Worm (Caenorhabditis elegans) whole organism, dauer: Measurements from ENCODE around the gene srh-45.

ENCODE experiments used
- unc-62 ChIP-seq: sonication (generic microtip); optimal IDR thresholded peaks from 2 replicates; lab custom pipeline; 2017; ENCODE audit warnings: missing biosample characterization, missing genetic modification reagents, missing genetic modification characterization

The srh-45 gene

DNA sequence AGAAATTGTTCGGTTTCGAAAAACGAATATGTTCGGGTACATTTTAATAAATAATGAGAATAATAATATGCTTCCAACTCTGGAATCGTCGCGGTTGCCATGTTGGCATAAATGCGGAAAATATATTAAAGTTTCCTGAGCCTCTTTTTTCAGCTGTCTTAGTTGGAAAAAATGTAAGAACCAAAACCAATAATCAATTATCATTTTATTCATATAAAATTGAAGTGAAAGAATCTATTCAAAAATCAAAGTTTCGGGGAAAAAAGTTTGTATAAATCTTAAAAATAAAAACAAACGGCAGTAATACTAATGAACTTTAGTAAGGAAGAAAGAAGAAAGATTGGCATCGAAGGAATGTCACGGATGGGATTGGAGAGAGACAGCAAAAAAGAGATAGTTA lies at the start of gene srh-45:
Gene srh-45, minus strand, starts transcription at position 101 of the 400 bp plus-strand sequence.
- no peak for TF ChIP-seq unc-62 (GFP tag; lab: Kevin White, UChicago)

DNA sequence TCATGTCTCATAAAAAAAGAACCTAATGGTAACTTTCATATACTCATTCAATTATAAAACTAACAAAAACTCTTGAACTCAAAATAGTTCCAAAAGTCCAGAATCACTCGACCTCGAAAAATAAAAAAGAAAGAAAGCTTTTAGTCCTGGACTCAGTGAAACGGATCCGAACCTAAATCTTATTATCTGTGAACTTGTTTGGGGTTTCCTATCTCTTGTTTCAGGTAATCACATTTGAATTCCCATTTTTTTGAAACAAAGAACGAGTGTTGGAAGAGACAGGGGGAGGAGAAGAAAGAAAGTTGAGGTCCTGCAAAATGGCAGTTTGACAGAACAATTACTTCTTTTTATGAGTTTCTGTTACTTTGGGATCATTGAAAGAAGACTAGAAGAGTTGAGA lies 49.5 kb upstream of the srh-45 start:
- TF ChIP-seq unc-62 (GFP tag; lab: Kevin White, UChicago), result no peak

DNA sequence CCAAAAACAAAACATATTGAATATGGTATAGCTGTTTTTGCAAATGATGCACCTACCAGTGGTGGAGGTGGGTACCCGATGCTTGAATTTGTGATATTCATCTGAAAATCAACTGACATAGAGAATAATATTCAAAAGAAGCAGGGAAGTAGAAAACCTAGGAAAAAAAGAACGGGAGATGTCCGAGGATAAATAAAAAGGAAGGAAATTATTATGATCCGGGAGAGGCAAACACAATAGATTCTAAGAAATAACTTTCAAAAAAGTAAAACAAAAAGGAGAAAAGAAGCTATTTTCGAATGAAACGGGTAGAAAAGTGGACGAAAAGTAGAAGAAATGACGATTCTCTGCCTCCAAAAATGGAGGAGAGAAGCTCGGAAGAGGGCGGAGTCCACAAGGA lies 48.1 kb upstream of the srh-45 start, which contains the start of gene npr-25:
Gene npr-25, minus strand, starts transcription at position 101 of the 400 bp plus-strand sequence.
- no peak for TF ChIP-seq unc-62 (GFP tag; lab: Kevin White, UChicago)

DNA sequence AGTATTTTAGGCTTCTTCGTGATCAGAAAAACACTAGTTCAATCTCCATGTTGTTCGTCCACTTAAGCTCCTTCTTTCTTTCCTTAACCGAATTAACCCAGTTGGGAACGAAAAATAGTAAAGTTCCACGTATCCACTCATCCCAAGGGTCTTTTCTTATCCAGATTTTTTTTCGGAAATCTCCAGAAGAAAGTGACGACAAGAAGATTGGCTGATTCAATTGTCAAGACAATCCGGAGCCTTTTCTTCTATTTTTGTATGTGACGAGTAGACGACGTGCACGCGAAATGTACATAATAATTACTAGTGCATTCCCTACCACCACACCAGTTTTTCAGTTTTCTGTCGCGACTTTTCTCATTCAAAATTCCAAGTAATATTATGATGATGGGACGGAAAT lies 46.5 kb upstream of the srh-45 start:
- no peak for TF ChIP-seq unc-62 (GFP tag; lab: Kevin White, UChicago)

DNA sequence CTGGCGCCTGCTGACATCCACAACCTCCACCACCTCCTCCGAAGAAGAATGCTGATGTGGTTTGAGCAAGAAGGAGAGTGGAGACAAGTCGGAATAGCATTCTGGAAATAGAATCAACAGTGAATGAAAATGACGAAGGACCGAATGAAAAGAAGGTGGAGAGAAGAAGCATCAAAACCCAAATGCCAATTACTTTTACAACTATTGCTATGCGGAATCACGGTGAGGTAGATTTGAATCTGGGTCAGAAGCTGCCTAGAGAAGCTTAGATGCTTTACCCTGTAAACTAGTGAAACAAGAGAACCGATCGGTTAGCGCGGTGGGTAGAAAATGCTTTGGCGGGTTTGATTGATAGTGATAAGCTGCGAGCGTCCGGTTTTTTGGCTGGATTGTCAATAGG lies 42.1 kb upstream of the srh-45 start, which contains the start of gene grl-7:
Gene grl-7, minus strand, starts transcription at position 101 of the 400 bp plus-strand sequence.
- no peak for TF ChIP-seq unc-62 (GFP tag; lab: Kevin White, UChicago)

DNA sequence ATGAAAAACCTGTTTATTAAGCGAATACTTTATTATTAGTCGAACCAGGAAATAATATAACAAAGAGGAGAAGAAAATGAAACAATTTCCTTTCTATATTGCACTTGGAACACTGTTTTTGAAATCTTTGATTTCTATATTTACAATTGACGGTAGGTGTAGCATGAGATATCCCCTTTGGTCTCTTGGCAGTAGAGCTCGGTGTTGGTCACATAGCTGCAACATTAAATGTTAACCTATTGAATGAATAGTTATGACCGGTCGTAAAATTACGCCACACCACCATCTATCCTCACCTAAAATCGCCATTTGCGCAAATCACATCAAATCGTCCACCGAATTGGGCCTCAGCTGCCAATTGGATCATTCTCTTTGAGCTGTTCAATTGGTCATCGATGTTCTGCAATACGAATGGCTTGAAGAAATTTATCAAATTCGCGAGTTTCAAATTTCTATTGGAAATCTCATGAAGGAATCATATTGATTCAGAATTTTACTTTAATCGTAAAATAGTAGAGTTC lies 40.1 kb upstream of the srh-45 start:
- TF ChIP-seq unc-62 (GFP tag; lab: Kevin White, UChicago), result no peak

DNA sequence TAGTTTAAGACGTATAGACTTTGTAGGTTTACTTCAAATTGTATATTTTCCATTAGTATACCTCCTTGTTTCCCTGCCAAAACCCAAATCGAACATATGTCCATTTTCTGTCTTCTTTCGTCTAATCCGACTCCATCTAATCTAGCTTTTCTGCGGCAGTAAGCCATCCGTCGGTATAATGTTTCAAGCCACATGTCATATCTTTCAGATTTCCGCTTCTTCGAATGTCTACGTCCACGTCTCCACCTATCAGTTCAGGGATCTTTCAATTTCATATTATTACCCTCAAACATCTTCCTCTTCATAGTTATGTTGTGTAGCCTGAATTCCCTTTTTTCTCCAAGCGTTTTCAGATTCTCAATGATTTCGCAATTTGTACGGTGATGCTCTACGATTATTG lies 39.3 kb upstream of the srh-45 start:
- no peak for TF ChIP-seq unc-62 (GFP tag; lab: Kevin White, UChicago)

DNA sequence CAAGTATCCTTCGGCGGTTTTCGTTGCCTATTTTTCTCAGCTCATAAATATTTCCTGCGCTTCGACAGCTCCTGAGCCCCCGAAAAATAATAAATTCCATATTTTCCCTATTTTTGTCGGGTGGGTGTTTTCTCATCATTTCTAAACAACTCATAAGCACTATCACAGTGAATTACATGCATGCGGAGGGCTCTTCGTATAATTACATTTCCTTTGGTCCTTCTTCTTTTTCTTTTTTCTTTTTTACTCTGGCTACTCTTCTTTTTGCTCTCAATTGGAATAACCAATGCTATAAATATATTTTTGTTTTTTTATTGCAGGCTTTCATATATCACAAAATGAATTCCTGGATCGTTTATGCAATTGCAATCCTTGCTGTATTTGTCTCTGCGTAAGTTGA lies 37.1 kb upstream of the srh-45 start, which contains the start of gene T02E9.5:
Gene T02E9.5, plus strand, starts transcription at position 321 of the 400 bp plus-strand sequence.
- TF ChIP-seq unc-62 (GFP tag; lab: Kevin White, UChicago), result no peak

DNA sequence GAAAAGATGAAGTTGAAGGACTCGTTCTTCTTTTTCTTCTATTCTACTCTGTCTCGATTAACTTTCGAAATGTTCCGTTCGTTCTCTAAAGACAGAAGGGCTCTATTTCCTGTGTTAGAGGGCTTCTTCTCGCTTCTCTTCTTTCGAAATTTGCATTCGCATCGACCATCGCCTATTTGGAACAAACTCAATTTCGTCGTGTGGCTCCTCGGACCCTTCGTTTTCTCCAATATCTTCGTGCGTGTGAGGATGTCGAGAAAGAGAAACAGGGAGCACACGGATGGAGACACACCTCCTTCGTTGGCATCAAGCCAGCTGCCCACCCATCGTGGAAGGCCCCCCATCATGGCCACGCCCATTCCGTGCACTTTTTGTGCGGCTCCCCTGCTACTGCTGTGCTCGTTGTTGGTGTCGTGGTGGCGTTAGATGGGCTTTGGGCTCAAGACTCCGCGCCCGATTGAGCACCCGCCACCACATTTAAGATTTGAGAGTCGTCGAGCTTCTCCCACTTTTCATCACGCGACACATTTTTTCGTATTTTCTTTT lies 36.4 kb upstream of the srh-45 start:
- TF ChIP-seq unc-62 (GFP tag; lab: Kevin White, UChicago), result no peak

DNA sequence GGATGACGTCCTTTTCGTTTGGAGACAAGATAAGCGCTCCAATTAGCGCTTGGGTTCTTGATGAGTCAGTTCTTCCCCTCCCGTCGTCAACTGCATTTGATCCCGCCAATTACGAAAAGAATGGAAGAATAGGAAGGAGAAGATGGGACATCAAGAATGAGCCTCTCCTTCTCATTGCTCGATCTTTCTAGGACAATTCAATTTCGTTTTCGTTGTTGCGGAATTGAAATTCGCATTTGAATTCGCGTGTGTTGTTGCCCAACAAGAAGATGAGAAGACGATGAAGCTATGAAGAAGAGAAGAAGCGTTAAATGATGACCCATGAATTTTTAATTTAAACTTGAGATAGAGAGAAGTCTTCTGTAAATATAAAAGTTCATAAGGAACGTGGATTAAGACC lies 32.1 kb upstream of the srh-45 start:
- no peak for TF ChIP-seq unc-62 (GFP tag; lab: Kevin White, UChicago)

DNA sequence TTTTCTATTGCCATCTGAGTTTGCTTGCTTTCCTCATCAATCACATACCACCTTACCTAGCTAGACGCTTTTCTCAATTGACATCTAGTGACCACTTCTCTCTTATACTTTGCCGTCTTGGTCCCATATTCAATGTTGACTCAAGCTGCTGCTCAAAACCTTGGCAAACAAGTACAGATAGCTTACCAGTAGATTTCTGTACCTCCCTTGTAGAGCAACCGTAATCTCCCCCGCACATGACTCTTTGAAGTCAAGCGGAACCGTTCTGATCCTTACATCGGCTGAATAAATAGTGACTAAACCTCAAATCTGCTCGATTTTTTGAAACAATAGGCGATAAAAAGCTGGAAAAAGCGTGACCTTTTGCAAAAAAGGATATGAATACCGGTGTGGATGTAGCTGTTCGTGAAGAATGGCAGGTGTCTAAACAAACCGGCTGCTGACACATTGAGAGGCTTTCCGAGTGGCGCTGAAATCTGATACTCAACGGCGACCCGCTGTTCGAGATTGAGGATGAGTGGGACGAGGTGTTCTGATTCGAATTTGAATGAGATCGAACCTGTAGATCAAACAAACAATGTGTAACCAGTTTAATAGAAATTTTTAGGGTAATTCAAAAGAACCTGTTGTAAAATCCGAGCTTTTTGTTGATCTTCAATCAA lies 31.1 kb upstream of the srh-45 start:
- no peak for TF ChIP-seq unc-62 (GFP tag; lab: Kevin White, UChicago)

DNA sequence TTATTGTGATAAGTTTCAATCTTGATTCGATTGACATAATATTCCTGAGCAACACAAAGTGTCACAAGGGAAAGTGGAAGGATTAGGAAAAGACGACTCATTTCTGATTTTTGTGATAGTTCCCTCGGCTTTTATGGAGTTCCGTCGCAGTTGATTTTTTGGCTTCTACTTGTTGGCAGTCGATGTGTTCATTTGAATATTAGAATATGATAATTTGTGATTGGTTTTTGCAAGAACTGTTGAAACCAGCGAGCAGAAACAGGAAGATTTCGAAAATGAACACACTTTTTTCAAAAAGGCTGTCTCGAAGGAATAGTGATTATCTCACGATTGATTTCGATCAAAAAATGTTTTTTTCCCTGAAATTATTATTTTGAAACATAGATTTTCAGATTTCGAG lies 29.4 kb upstream of the srh-45 start, which contains the start of gene T02E9.6:
Gene T02E9.6, minus strand, starts transcription at position 101 of the 400 bp plus-strand sequence.
- no peak for TF ChIP-seq unc-62 (GFP tag; lab: Kevin White, UChicago)

DNA sequence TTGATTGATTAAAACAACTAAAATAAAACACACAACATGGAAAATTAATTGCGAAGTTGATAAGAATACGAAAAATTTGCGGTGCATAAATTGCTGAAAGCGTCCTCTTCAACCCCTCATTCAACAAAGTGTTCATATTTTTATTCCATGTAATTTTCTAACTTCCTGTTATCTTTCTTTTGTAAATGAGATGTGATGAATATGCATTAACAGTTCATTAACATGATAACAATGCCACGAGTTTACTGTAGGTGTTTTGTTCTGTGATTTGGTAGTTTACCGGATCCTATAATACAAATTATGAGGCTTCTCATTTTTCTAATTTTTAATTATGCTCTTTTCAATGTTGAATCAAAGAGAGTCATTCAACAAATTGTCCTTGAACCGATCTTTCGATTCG lies 24.3 kb upstream of the srh-45 start, which contains the start of gene F47G9.6:
Gene F47G9.6, plus strand, starts transcription at position 301 of the 400 bp plus-strand sequence.
- no peak for TF ChIP-seq unc-62 (GFP tag; lab: Kevin White, UChicago)

DNA sequence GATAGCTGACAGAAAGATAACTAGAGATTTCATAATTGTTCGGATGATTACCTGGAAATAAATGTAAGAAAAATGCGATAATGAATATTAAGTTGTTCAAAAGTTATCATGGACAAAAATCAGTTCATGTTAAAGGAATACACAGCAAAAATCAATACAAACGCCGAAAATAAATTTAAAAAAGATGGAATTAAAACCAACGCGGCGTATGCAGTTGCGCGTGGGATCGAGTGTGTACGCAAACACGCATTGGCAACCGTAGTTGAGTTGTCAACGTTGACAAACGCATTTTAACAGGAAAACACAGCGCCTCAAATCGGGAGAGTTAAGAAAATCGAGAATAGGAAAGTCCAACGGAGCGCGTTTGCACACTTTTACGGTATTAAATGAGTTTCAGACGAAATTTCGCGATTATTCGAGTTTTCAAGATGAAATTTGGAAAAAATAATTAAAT lies 22.2 kb upstream of the srh-45 start, which contains the start of gene tmed-10:
Gene tmed-10, minus strand, starts transcription at position 51 of the 454 bp plus-strand sequence.
- no peak for TF ChIP-seq unc-62 (GFP tag; lab: Kevin White, UChicago)

DNA sequence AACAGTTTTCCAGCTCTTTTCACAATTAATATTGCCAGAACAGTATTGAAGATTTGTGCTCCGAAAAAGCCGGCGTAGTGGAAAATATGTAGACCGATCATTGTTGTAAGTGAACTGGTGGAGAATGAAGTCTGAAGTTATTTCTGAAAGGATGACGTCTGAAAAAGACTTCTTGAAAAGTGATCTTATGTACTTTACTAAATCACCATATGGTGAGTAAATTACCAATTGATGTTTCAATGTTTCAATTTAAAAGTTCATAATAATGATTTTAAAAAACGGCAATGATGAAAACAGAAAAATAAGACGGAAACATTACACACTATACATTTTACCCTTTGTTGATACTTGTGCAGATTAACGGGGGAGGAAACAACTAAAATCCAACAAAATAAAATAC lies 18.9 kb upstream of the srh-45 start, which contains the start of gene str-141:
Gene str-141, minus strand, starts transcription at position 101 of the 400 bp plus-strand sequence.
- TF ChIP-seq unc-62 (GFP tag; lab: Kevin White, UChicago), result no peak

DNA sequence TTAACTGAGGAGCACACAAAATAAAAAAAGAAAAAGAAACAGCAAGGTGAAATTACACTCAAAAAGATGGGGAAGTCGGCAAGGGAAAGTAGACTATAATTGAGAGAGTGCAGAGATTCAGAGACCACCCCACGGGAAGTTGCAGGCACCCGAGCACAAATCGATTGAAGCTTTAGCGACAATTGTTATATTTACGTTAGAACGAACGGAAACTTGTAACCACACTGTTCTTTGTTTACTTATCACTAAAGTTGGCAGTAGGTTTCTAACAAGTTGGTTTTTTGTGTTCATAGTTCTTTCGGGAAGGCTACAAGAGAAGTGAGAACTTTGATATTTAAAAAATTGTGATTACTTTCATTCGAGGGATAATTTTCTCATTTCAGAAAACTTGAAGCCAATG lies 16.9 kb upstream of the srh-45 start, which contains the start of gene F47G9.4:
Gene F47G9.4, minus strand, starts transcription at position 98 of the 400 bp plus-strand sequence.
- TF ChIP-seq unc-62 (GFP tag; lab: Kevin White, UChicago), result no peak
